Worm (Caenorhabditis elegans) whole organism, mixed stage, embryonic: ENCODE data around the gene sdc-3.

Experiments used
- M03D4.4 ChIP-seq: sonication (generic microtip); optimal IDR thresholded peaks from 2 replicates; lab custom pipeline; 2017; ENCODE audit warnings: mild to moderate bottlenecking, missing genetic modification characterization, missing compliant biosample characterization
- bed-3 ChIP-seq: fragments of 200-800 bp; sonication (Bioruptor generic); optimal IDR thresholded peaks from 3 replicates; lab custom pipeline; 2018; ENCODE audit warnings: mild to moderate bottlenecking, missing genetic modification characterization, moderate library complexity, missing compliant biosample characterization
- ceh-39 ChIP-seq: fragments of 150-350 bp; optimal IDR thresholded peaks from 2 replicates; lab custom pipeline; 2014; ENCODE audit warnings: missing biosample characterization, missing genetic modification characterization
- ceh-43 ChIP-seq: fragments of 200-800 bp; sonication (Bioruptor generic); optimal IDR thresholded peaks from 2 replicates; lab custom pipeline; 2018; ENCODE audit warnings: mild to moderate bottlenecking, missing genetic modification characterization, moderate library complexity, missing compliant biosample characterization
- ceh-83 ChIP-seq: fragments of 200-800 bp; sonication (Bioruptor generic); optimal IDR thresholded peaks from 2 replicates; lab custom pipeline; 2018; ENCODE audit warnings: mild to moderate bottlenecking, missing genetic modification characterization, missing compliant biosample characterization
- ces-1 ChIP-seq: fragments of 150-350 bp; optimal IDR thresholded peaks from 2 replicates; lab custom pipeline; 2014; ENCODE audit warnings: missing biosample characterization, missing genetic modification reagents, missing genetic modification characterization
- cnd-1 ChIP-seq: fragments of 200-800 bp; sonication (Bioruptor generic); optimal IDR thresholded peaks from 2 replicates; lab custom pipeline; 2018; ENCODE audit warnings: mild to moderate bottlenecking, missing genetic modification characterization, missing compliant biosample characterization
- drap-1 ChIP-seq: fragments of 200-800 bp; sonication (Bioruptor generic); optimal IDR thresholded peaks from 3 replicates; lab custom pipeline; 2018; ENCODE audit warnings: mild to moderate bottlenecking, missing genetic modification characterization, missing compliant biosample characterization
- elt-1 ChIP-seq: sonication (generic microtip); optimal IDR thresholded peaks from 2 replicates; lab custom pipeline; 2017; ENCODE audit warnings: missing genetic modification characterization, mild to moderate bottlenecking, missing compliant biosample characterization, antibody characterized with exemption, moderate library complexity, borderline replicate concordance; ENCODE audit not compliant: insufficient read depth
- elt-3 ChIP-seq: fragments of 150-350 bp; optimal IDR thresholded peaks from 2 replicates; lab custom pipeline; 2014; ENCODE audit warnings: missing biosample characterization, missing genetic modification characterization
- flh-1 ChIP-seq: fragments of 200-800 bp; sonication (Bioruptor generic); optimal IDR thresholded peaks from 2 replicates; lab custom pipeline; 2018; ENCODE audit warnings: mild to moderate bottlenecking, missing genetic modification characterization, moderate library complexity, missing compliant biosample characterization
- lin-13 ChIP-seq: fragments of 150-350 bp; optimal IDR thresholded peaks from 2 replicates; lab custom pipeline; 2014; ENCODE audit warnings: missing biosample characterization, missing genetic modification characterization
- lin-32 ChIP-seq: fragments of 200-800 bp; sonication (Bioruptor generic); optimal IDR thresholded peaks from 2 replicates; lab custom pipeline; 2018; ENCODE audit warnings: mild to moderate bottlenecking, missing genetic modification characterization, missing compliant biosample characterization
- lsy-2 ChIP-seq: fragments of 150-350 bp; optimal IDR thresholded peaks from 2 replicates; lab custom pipeline; 2014; ENCODE audit warnings: missing biosample characterization, missing genetic modification characterization
- mab-5 ChIP-seq: fragments of 150-350 bp; optimal IDR thresholded peaks from 2 replicates; lab custom pipeline; 2014; ENCODE audit warnings: missing biosample characterization, missing genetic modification characterization
- mep-1 ChIP-seq: fragments of 150-350 bp; optimal IDR thresholded peaks from 2 replicates; lab custom pipeline; 2017; ENCODE audit warnings: missing biosample characterization, missing genetic modification reagents, missing genetic modification characterization, inconsistent platforms
- mls-2 ChIP-seq: sonication (generic microtip); optimal IDR thresholded peaks from 2 replicates; lab custom pipeline; 2016; ENCODE audit warnings: mild to moderate bottlenecking, missing genetic modification characterization, moderate library complexity, missing compliant biosample characterization
- nhr-2 ChIP-seq: fragments of 150-350 bp; optimal IDR thresholded peaks from 2 replicates; lab custom pipeline; 2014; ENCODE audit warnings: missing biosample characterization, missing genetic modification characterization
- nhr-237 ChIP-seq: fragments of 150-350 bp; optimal IDR thresholded peaks from 2 replicates; lab custom pipeline; 2014; ENCODE audit warnings: missing biosample characterization, missing genetic modification characterization
- nhr-28 ChIP-seq: fragments of 150-350 bp; optimal IDR thresholded peaks from 2 replicates; lab custom pipeline; 2014; ENCODE audit warnings: missing biosample characterization, missing genetic modification characterization
- nhr-76 ChIP-seq: sonication (generic microtip); optimal IDR thresholded peaks from 2 replicates; lab custom pipeline; 2017; ENCODE audit warnings: missing biosample characterization, missing genetic modification characterization
- pha-4 ChIP-seq: fragments of 150-350 bp; optimal IDR thresholded peaks from 2 replicates; lab custom pipeline; 2018; ENCODE audit warnings: missing biosample characterization, missing genetic modification reagents, missing genetic modification characterization
- sem-2 ChIP-seq: fragments of 200-800 bp; sonication (Bioruptor generic); optimal IDR thresholded peaks from 2 replicates; lab custom pipeline; 2018; ENCODE audit warnings: mild to moderate bottlenecking, missing genetic modification characterization, missing compliant biosample characterization
- snpc-4 ChIP-seq: fragments of 150-350 bp; optimal IDR thresholded peaks from 2 replicates; lab custom pipeline; 2014; ENCODE audit warnings: missing biosample characterization, missing genetic modification characterization
- sptf-1 ChIP-seq: sonication (generic microtip); optimal IDR thresholded peaks from 2 replicates; lab custom pipeline; 2017; ENCODE audit warnings: mild to moderate bottlenecking, missing genetic modification characterization, moderate library complexity, missing compliant biosample characterization
- unc-120 ChIP-seq: sonication (generic microtip); optimal IDR thresholded peaks from 2 replicates; lab custom pipeline; 2017; ENCODE audit warnings: missing genetic modification characterization, missing compliant biosample characterization; ENCODE audit not compliant: poor library complexity, severe bottlenecking
- unc-39 ChIP-seq: fragments of 150-350 bp; optimal IDR thresholded peaks from 2 replicates; lab custom pipeline; 2014; ENCODE audit warnings: missing biosample characterization, missing genetic modification characterization
- unc-62 ChIP-seq: fragments of 150-350 bp; optimal IDR thresholded peaks from 2 replicates; lab custom pipeline; 2014; ENCODE audit warnings: missing biosample characterization, missing genetic modification reagents, missing genetic modification characterization
- zip-8 ChIP-seq: fragments of 150-350 bp; optimal IDR thresholded peaks from 2 replicates; lab custom pipeline; 2014; ENCODE audit warnings: missing biosample characterization, missing genetic modification characterization
- ztf-11 ChIP-seq: fragments of 150-350 bp; optimal IDR thresholded peaks from 2 replicates; lab custom pipeline; 2014; ENCODE audit warnings: missing biosample characterization, missing genetic modification characterization

sdc-3 gene

ce11 chrV:15048107-15048506 is at the start of gene sdc-3:
sdc-3 (minus strand) TSS chrV:15048207.
- TF ChIP-seq nhr-76 (tag; lab: Kevin White, UChicago) = no peak
- no peak for TF ChIP-seq lin-32 (GFP tag; lab: Kevin White, UChicago)
- TF ChIP-seq nhr-28 (tag; lab: Kevin White, UChicago) = no peak
- no peak for TF ChIP-seq unc-39
- no peak for TF ChIP-seq nhr-2 (tag; lab: Kevin White, UChicago)
- TF ChIP-seq ceh-39 (tag; lab: Kevin White, UChicago) = no peak
- no peak for TF ChIP-seq ceh-43 (GFP tag; lab: Kevin White, UChicago)
- TF ChIP-seq bed-3 (GFP tag; lab: Kevin White, UChicago) = no peak
- TF ChIP-seq mep-1 = no peak
- no peak for TF ChIP-seq sem-2 (GFP tag; lab: Kevin White, UChicago)
- TF ChIP-seq mab-5 (tag; lab: Kevin White, UChicago) = no peak
- TF ChIP-seq unc-62 (GFP tag; lab: Kevin White, UChicago) = no peak
- TF ChIP-seq cnd-1 = no peak
- TF ChIP-seq flh-1 (GFP tag; lab: Kevin White, UChicago) = no peak
- TF ChIP-seq, all 35 proteins: peak for 0

- no peak for TF ChIP-seq cnd-1
- TF ChIP-seq M03D4.4 = no peak
- TF ChIP-seq sem-2 (GFP tag; lab: Kevin White, UChicago) = no peak
- no peak for TF ChIP-seq mls-2 (tag; lab: Kevin White, UChicago)
- no peak for TF ChIP-seq bed-3 (GFP tag; lab: Kevin White, UChicago)
- no peak for TF ChIP-seq elt-1 (tag; lab: Kevin White, UChicago)
- TF ChIP-seq lin-32 (GFP tag; lab: Kevin White, UChicago) = no peak
- no peak for TF ChIP-seq ces-1 (GFP tag; lab: Kevin White, UChicago)
Observed at ce11 chrV:15094749-15095148, 46.7 kb upstream of the sdc-3 start, which contains the start of gene srx-78. srx-78 (plus strand) TSS chrV:15095049.

- TF ChIP-seq ceh-43 (GFP tag; lab: Kevin White, UChicago) (no peak), nhr-237 (tag; lab: Kevin White, UChicago) (no peak), mls-2 (tag; lab: Kevin White, UChicago) (no peak), cnd-1 (no peak)
Observed at ce11 chrV:15092666-15093065, 44.7 kb upstream of the sdc-3 start, which contains the start of gene txt-12. txt-12 (plus strand) TSS chrV:15092966.

ce11 chrV:15090457-15090856 is 42.5 kb upstream of the sdc-3 start, which contains the start of gene C01G10.17:
C01G10.17 (plus strand) TSS chrV:15090757.
- TF ChIP-seq unc-120 (tag; lab: Kevin White, UChicago) (no peak), lin-32 (GFP tag; lab: Kevin White, UChicago) (no peak), lin-13 (no peak), M03D4.4 (no peak)

- no peak for TF ChIP-seq drap-1
- TF ChIP-seq lsy-2 = no peak
- no peak for TF ChIP-seq flh-1 (GFP tag; lab: Kevin White, UChicago)
- TF ChIP-seq ceh-83 (GFP tag; lab: Kevin White, UChicago) = no peak
- TF ChIP-seq nhr-76 (tag; lab: Kevin White, UChicago) = no peak
- no peak for TF ChIP-seq elt-3 (tag; lab: Kevin White, UChicago)
- no peak for TF ChIP-seq mab-5 (tag; lab: Kevin White, UChicago)
- TF ChIP-seq sem-2 (GFP tag; lab: Kevin White, UChicago) = no peak
- no peak for TF ChIP-seq ztf-11 (tag; lab: Kevin White, UChicago)
- TF ChIP-seq unc-39 = no peak
- no peak for TF ChIP-seq lin-13
- no peak for TF ChIP-seq nhr-28 (tag; lab: Kevin White, UChicago)
- TF ChIP-seq cnd-1 = no peak
- TF ChIP-seq nhr-237 (tag; lab: Kevin White, UChicago) = no peak
- TF ChIP-seq ceh-39 (tag; lab: Kevin White, UChicago) = no peak
- TF ChIP-seq zip-8 (tag; lab: Kevin White, UChicago) = no peak
- TF ChIP-seq mep-1 = no peak
- TF ChIP-seq sptf-1 (tag; lab: Kevin White, UChicago) = no peak
- TF ChIP-seq snpc-4 (tag; lab: Kevin White, UChicago) = no peak
Observed at ce11 chrV:15089438-15089837, 41.4 kb upstream of the sdc-3 start, which contains the start of the genes C01G10.5 and C01G10.4. C01G10.5 (minus strand) TSS chrV:15089538. C01G10.4 (plus strand) TSS chrV:15089740.

ce11 chrV:15088613-15089012 is 40.6 kb upstream of the sdc-3 start, which contains the start of gene C01G10.18:
C01G10.18 (minus strand) TSS chrV:15088713.
- TF ChIP-seq ceh-43 (GFP tag; lab: Kevin White, UChicago) (no peak), elt-3 (tag; lab: Kevin White, UChicago) (no peak), unc-39 (no peak), nhr-28 (tag; lab: Kevin White, UChicago) (no peak), nhr-2 (tag; lab: Kevin White, UChicago) (no peak), mep-1 (no peak), elt-1 (tag; lab: Kevin White, UChicago) (no peak), zip-8 (tag; lab: Kevin White, UChicago) (no peak), pha-4 (tag; lab: Kevin White, UChicago) (no peak), ztf-11 (tag; lab: Kevin White, UChicago) (no peak), snpc-4 (tag; lab: Kevin White, UChicago) (no peak), drap-1 (no peak)
